Worm (Caenorhabditis elegans) whole organism, mixed stage, embryonic: ENCODE results near the gene nep-10.

ENCODE experiments used
- blmp-1 ChIP-seq: fragments of 150-350 bp; optimal IDR thresholded peaks from 2 replicates; lab custom pipeline; 2014; ENCODE audit warnings: missing biosample characterization, missing genetic modification characterization
- ceh-83 ChIP-seq: fragments of 200-800 bp; sonication (Bioruptor generic); optimal IDR thresholded peaks from 2 replicates; lab custom pipeline; 2018; ENCODE audit warnings: mild to moderate bottlenecking, missing genetic modification characterization, missing compliant biosample characterization
- drap-1 ChIP-seq: fragments of 200-800 bp; sonication (Bioruptor generic); optimal IDR thresholded peaks from 3 replicates; lab custom pipeline; 2018; ENCODE audit warnings: mild to moderate bottlenecking, missing genetic modification characterization, missing compliant biosample characterization
- flh-1 ChIP-seq: fragments of 200-800 bp; sonication (Bioruptor generic); optimal IDR thresholded peaks from 2 replicates; lab custom pipeline; 2018; ENCODE audit warnings: mild to moderate bottlenecking, missing genetic modification characterization, moderate library complexity, missing compliant biosample characterization
- lsy-2 ChIP-seq: fragments of 150-350 bp; optimal IDR thresholded peaks from 2 replicates; lab custom pipeline; 2014; ENCODE audit warnings: missing biosample characterization, missing genetic modification characterization
- mab-5 ChIP-seq: fragments of 150-350 bp; optimal IDR thresholded peaks from 2 replicates; lab custom pipeline; 2014; ENCODE audit warnings: missing biosample characterization, missing genetic modification characterization
- nhr-2 ChIP-seq: fragments of 150-350 bp; optimal IDR thresholded peaks from 2 replicates; lab custom pipeline; 2014; ENCODE audit warnings: missing biosample characterization, missing genetic modification characterization
- snpc-4 ChIP-seq: fragments of 150-350 bp; optimal IDR thresholded peaks from 2 replicates; lab custom pipeline; 2014; ENCODE audit warnings: missing biosample characterization, missing genetic modification characterization
- unc-39 ChIP-seq: fragments of 150-350 bp; optimal IDR thresholded peaks from 2 replicates; lab custom pipeline; 2014; ENCODE audit warnings: missing biosample characterization, missing genetic modification characterization
- unc-62 ChIP-seq: fragments of 150-350 bp; optimal IDR thresholded peaks from 2 replicates; lab custom pipeline; 2014; ENCODE audit warnings: missing biosample characterization, missing genetic modification reagents, missing genetic modification characterization
- ztf-11 ChIP-seq: fragments of 150-350 bp; optimal IDR thresholded peaks from 2 replicates; lab custom pipeline; 2014; ENCODE audit warnings: missing biosample characterization, missing genetic modification characterization

ce11 chrII:3439244-3439698, 36.5 kb upstream of the nep-10 start:
- TF ChIP-seq ztf-11 (tag; lab: Kevin White, UChicago), result no peak
- no peak for TF ChIP-seq lsy-2
- TF ChIP-seq unc-62, result no peak
- no peak for TF ChIP-seq mab-5 (tag; lab: Kevin White, UChicago)
- TF ChIP-seq ceh-83 (GFP tag; lab: Kevin White, UChicago), result peak; percentile 88
- TF ChIP-seq unc-39 (tag; lab: Kevin White, UChicago), result no peak
- no peak for TF ChIP-seq snpc-4 (tag; lab: Kevin White, UChicago)
- peak; percentile 68 for TF ChIP-seq drap-1
- TF ChIP-seq flh-1 (GFP tag; lab: Kevin White, UChicago), result peak; percentile 24
- TF ChIP-seq nhr-2 (tag; lab: Kevin White, UChicago), result no peak
- TF ChIP-seq blmp-1 (tag; lab: Kevin White, UChicago), result no peak
